Fruit fly (Drosophila melanogaster): ENCODE measurements around the gene CalpC.
A peak's percentile ranks its signal among the peaks of the same experiment; 100 is the strongest.

Gene CalpC

DNA sequence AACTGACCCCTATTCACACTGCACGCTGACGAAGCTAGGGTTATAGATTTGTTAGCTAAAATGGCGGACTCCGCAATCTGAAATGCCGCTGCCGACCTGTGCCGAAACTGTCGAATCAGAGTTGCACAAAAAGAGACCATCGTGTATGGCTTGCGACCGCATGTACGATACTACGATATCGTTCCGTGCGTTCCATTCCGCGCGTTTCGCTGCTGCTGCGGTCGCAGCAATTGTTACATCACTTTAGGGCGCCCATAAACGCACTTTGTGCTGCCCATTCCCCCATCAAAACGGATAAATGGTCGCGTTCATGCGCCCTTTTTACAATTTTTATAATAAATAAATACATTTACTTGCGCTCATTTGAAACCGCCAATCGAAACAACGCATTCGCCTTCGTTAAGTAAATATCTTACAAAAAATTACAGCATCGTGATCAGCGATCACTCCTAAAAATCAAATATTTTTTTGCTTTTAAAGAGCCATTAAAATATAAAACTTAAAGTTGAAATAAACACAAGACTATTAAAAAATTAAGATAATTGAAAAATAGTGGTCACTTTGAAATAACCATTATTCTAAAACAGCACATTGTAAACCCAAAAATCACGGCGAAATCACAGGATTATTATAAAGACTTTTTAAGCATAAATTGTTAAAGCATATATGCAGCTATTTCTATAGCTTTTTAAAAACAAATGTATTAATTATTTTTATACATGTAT, 5.2 kb upstream of the CalpC start, which contains the start of gene Cyp1:
Gene Cyp1, minus strand, starts transcription at position 174 of the 725 bp plus-strand sequence.
- TF ChIP-seq Blimp-1 (GFP tag; optimal IDR thresholded peaks at IDR 0.05) (no peak), CG18262 (tag; optimal IDR thresholded peaks at IDR 0.05) (peak; percentile 13), abd-A (tag; optimal IDR thresholded peaks at IDR 0.05) (no peak), CG9932 (GFP tag; IDR thresholded peaks at IDR 0.05) (peak; percentile 68), unpg (GFP tag; optimal IDR thresholded peaks at IDR 0.05) (no peak), ranshi (GFP tag; IDR thresholded peaks at IDR 0.05) (peak; percentile 63), Mes4 (GFP tag; optimal IDR thresholded peaks at IDR 0.05) (no peak), CG10654 (GFP tag; optimal IDR thresholded peaks at IDR 0.05) (no peak), Antp (GFP tag; optimal IDR thresholded peaks at IDR 0.05) (peak; percentile 12), CG1233 (GFP tag; optimal IDR thresholded peaks at IDR 0.05) (peak; percentile 33), C15 (GFP tag; IDR thresholded peaks at IDR 0.05) (no peak), zf30C (GFP tag; optimal IDR thresholded peaks at IDR 0.05) (no peak), mirr (GFP tag; optimal IDR thresholded peaks at IDR 0.05) (peak; percentile 25), CG13624 (GFP tag; optimal IDR thresholded peaks at IDR 0.05) (no peak), jing (GFP tag; optimal IDR thresholded peaks at IDR 0.05) (no peak), fd102C (GFP tag; optimal IDR thresholded peaks at IDR 0.05) (no peak), Fer1 (GFP tag; optimal IDR thresholded peaks at IDR 0.05) (peak; percentile 39), CG7271 (tag; optimal IDR thresholded peaks at IDR 0.05) (peak; percentile 19), MESR4 (GFP tag; optimal IDR thresholded peaks at IDR 0.05) (peak; percentile 82), vnd (GFP tag; IDR thresholded peaks at IDR 0.05; ENCODE audit: partially characterized antibody) (peak; percentile 69), Dp (GFP tag; optimal IDR thresholded peaks at IDR 0.05) (peak; percentile 51), CG6683 (GFP tag; optimal IDR thresholded peaks at IDR 0.05) (no peak), Chrac-16 (GFP tag; optimal IDR thresholded peaks at IDR 0.05) (no peak), YL-1 (GFP tag; optimal IDR thresholded peaks at IDR 0.05) (peak; percentile 35), CG10366 (GFP tag; IDR thresholded peaks at IDR 0.05) (peak; percentile 37), peb (GFP tag; IDR thresholded peaks at IDR 0.05) (no peak; the same call in 1 of the 2 replicates), D (optimal IDR thresholded peaks at IDR 0.05) (no peak), D (GFP tag; optimal IDR thresholded peaks at IDR 0.05) (no peak), Nf-YC (tag; optimal IDR thresholded peaks at IDR 0.05) (no peak), CG2678 (tag; optimal IDR thresholded peaks at IDR 0.05) (no peak), CG8944 (GFP tag; optimal IDR thresholded peaks at IDR 0.05) (no peak), CG31441 (GFP tag; IDR thresholded peaks at IDR 0.05) (peak; percentile 99), CG12769 (tag; optimal IDR thresholded peaks at IDR 0.05) (peak; percentile 14), odd (GFP tag; optimal IDR thresholded peaks at IDR 0.05) (no peak), Ets65A (GFP tag) (peak; percentile 37), CG12071 (GFP tag; optimal IDR thresholded peaks at IDR 0.05) (no peak), CG1832 (GFP tag; optimal IDR thresholded peaks at IDR 0.05) (no peak), CG11723 (GFP tag; optimal IDR thresholded peaks at IDR 0.05) (peak; percentile 51), CG13287 (GFP tag; IDR thresholded peaks at IDR 0.05; ENCODE audit: partially characterized antibody) (peak; percentile 77), CG17802 (tag; optimal IDR thresholded peaks at IDR 0.05) (peak; percentile 27), pan (optimal IDR thresholded peaks at IDR 0.05) (no peak), pan (GFP tag; optimal IDR thresholded peaks at IDR 0.05 in 1 of 2, IDR thresholded peaks at IDR 0.05 in 1 of 2) (peak in 1 of 2 experiments; percentile 46), lbe (GFP tag; optimal IDR thresholded peaks at IDR 0.05) (no peak), CG8359 (GFP tag; optimal IDR thresholded peaks at IDR 0.05; ENCODE audit: borderline replicate concordance) (no peak), Max (GFP tag; optimal IDR thresholded peaks at IDR 0.05) (peak; percentile 6), en (GFP tag; optimal IDR thresholded peaks at IDR 0.05) (no peak), CG11247 (GFP tag; IDR thresholded peaks at IDR 0.05) (peak; percentile 51), onecut (GFP tag; IDR thresholded peaks at IDR 0.05) (peak; percentile 48; the same call in 1 of the 2 replicates), nau (GFP tag; optimal IDR thresholded peaks at IDR 0.05) (no peak), usp (GFP tag; optimal IDR thresholded peaks at IDR 0.05) (no peak)
